Fruit fly (Drosophila melanogaster) whole organism, embryonic: ENCODE results near the gene CG34453.

Source experiments
- Atf3 ChIP-seq: fragments of 200-800 bp; sonication (Bioruptor generic); optimal IDR thresholded peaks from 3 replicates; lab custom pipeline; 2016; ENCODE audit warnings: missing biosample characterization, missing genetic modification characterization
- B-H2 ChIP-seq: fragments of 200-800 bp; sonication (Bioruptor generic); optimal IDR thresholded peaks from 2 replicates; lab custom pipeline; 2018; ENCODE audit warnings: missing biosample characterization, mild to moderate bottlenecking, missing genetic modification characterization
- C15 ChIP-seq: fragments of 200-800 bp; sonication (Bioruptor generic); IDR thresholded peaks from 3 replicates; pipeline ENCODE4 v1.3.6; 2022; ENCODE audit warnings: missing biosample characterization, missing genetic modification characterization
- CG11560 ChIP-seq: fragments of 200-800 bp; sonication (Bioruptor generic); IDR thresholded peaks from 3 replicates; pipeline ENCODE4 v1.3.6; 2022; ENCODE audit warnings: missing biosample characterization, missing genetic modification characterization
- CG12219 ChIP-seq: fragments of 200-800 bp; sonication (Bioruptor generic); optimal IDR thresholded peaks from 3 replicates; lab custom pipeline; 2018; ENCODE audit warnings: missing biosample characterization, mild to moderate bottlenecking, missing genetic modification characterization
- CG13424 ChIP-seq: fragments of 200-800 bp; sonication (Bioruptor generic); optimal IDR thresholded peaks from 2 replicates; lab custom pipeline; 2019; ENCODE audit warnings: missing biosample characterization, mild to moderate bottlenecking, missing genetic modification characterization, moderate library complexity
- CG13894 ChIP-seq: fragments of 200-800 bp; sonication (Bioruptor generic); optimal IDR thresholded peaks from 3 replicates; lab custom pipeline; 2018; ENCODE audit warnings: missing biosample characterization, mild to moderate bottlenecking, missing genetic modification characterization, moderate library complexity
- CG15479 ChIP-seq: fragments of 200-800 bp; sonication (Bioruptor generic); optimal IDR thresholded peaks from 3 replicates; lab custom pipeline; 2019; ENCODE audit warnings: missing biosample characterization, mild to moderate bottlenecking, missing genetic modification characterization, moderate library complexity
- CG15696 ChIP-seq: fragments of 200-800 bp; sonication (Bioruptor generic); optimal IDR thresholded peaks from 2 replicates; lab custom pipeline; 2019; ENCODE audit warnings: missing biosample characterization, mild to moderate bottlenecking, missing genetic modification characterization, moderate library complexity
- CG16815 ChIP-seq: fragments of 200-800 bp; sonication (Bioruptor generic); optimal IDR thresholded peaks from 3 replicates; lab custom pipeline; 2017; ENCODE audit warnings: missing biosample characterization, mild to moderate bottlenecking, missing genetic modification characterization
- CG18599 ChIP-seq: fragments of 200-800 bp; sonication (Bioruptor generic); optimal IDR thresholded peaks from 3 replicates; lab custom pipeline; 2017; ENCODE audit warnings: missing biosample characterization, missing genetic modification characterization, mild to moderate bottlenecking, moderate library complexity, missing genetic modification reagents
- CG2129 ChIP-seq: fragments of 200-800 bp; sonication (Bioruptor generic); IDR thresholded peaks from 2 replicates; pipeline ENCODE4 v1.3.6; 2022; ENCODE audit warnings: missing biosample characterization, missing genetic modification characterization; ENCODE audit not compliant: partially characterized antibody
- CG30403 ChIP-seq: fragments of 200-800 bp; sonication (Bioruptor generic); optimal IDR thresholded peaks from 3 replicates; lab custom pipeline; 2016; ENCODE audit warnings: missing biosample characterization, missing genetic modification characterization
- CG31365 ChIP-seq: fragments of 200-800 bp; sonication (Bioruptor generic); optimal IDR thresholded peaks from 2 replicates; lab custom pipeline; 2018; ENCODE audit warnings: missing biosample characterization, mild to moderate bottlenecking, missing genetic modification characterization
- CG32767 ChIP-seq: fragments of 200-800 bp; sonication (Bioruptor generic); IDR thresholded peaks from 2 replicates; pipeline ENCODE4 v1.3.6; 2022; ENCODE audit warnings: missing biosample characterization, missing genetic modification characterization
- CG32772 ChIP-seq: fragments of 200-800 bp; sonication (Bioruptor generic); IDR thresholded peaks from 2 replicates; pipeline ENCODE4 v1.3.6; 2022; ENCODE audit warnings: missing biosample characterization, missing genetic modification characterization
- CG4328 ChIP-seq: fragments of 200-800 bp; sonication (Bioruptor generic); optimal IDR thresholded peaks from 3 replicates; lab custom pipeline; 2017; ENCODE audit warnings: missing biosample characterization, missing genetic modification reagents, missing genetic modification characterization
- CG4617 ChIP-seq: fragments of 200-800 bp; sonication (Bioruptor generic); optimal IDR thresholded peaks from 3 replicates; lab custom pipeline; 2016; ENCODE audit warnings: missing biosample characterization, missing genetic modification characterization, borderline replicate concordance
- CG7271 ChIP-seq: fragments of 200-800 bp; sonication (Bioruptor generic); optimal IDR thresholded peaks from 2 replicates; lab custom pipeline; 2018; ENCODE audit warnings: missing biosample characterization, mild to moderate bottlenecking, missing genetic modification characterization, moderate library complexity
- CG7839 ChIP-seq: fragments of 200-800 bp; sonication (Bioruptor generic); optimal IDR thresholded peaks from 3 replicates; lab custom pipeline; 2018; ENCODE audit warnings: missing biosample characterization, mild to moderate bottlenecking, missing genetic modification characterization, moderate library complexity
- CG7987 ChIP-seq: fragments of 200-800 bp; sonication (Bioruptor generic); optimal IDR thresholded peaks from 2 replicates; lab custom pipeline; 2018; ENCODE audit warnings: missing biosample characterization, mild to moderate bottlenecking, missing genetic modification characterization, moderate library complexity
- CoRest ChIP-seq: fragments of 200-800 bp; sonication (Bioruptor generic); optimal IDR thresholded peaks from 3 replicates; lab custom pipeline; 2018; ENCODE audit warnings: missing biosample characterization, mild to moderate bottlenecking, missing genetic modification characterization, moderate library complexity
- Deaf1 ChIP-seq: fragments of 200-800 bp; optimal IDR thresholded peaks from 3 replicates; lab custom pipeline; 2019; ENCODE audit warnings: missing biosample characterization, mild to moderate bottlenecking, missing genetic modification characterization, moderate library complexity
- Doc3 ChIP-seq: fragments of 200-800 bp; sonication (Bioruptor generic); IDR thresholded peaks from 3 replicates; pipeline ENCODE4 v1.3.6; 2022; ENCODE audit warnings: missing biosample characterization, missing genetic modification characterization; ENCODE audit not compliant: partially characterized antibody
- Hr51 ChIP-seq, 2 experiments: fragments of 200-800 bp; sonication (Bioruptor generic); optimal IDR thresholded peaks; 2 replicates in 1 of 2; 3 replicates in 1 of 2; lab custom pipeline; 2016 to 2018; ENCODE audit warnings: missing biosample characterization in 2 of 2, missing genetic modification characterization in 2 of 2, mild to moderate bottlenecking in 1 of 2, moderate library complexity in 1 of 2
- Jarid2 ChIP-seq: fragments of 200-800 bp; sonication (Bioruptor generic); optimal IDR thresholded peaks from 3 replicates; lab custom pipeline; 2017; ENCODE audit warnings: mild to moderate bottlenecking, missing biosample characterization, missing genetic modification reagents, missing genetic modification characterization
- Sin3A ChIP-seq: fragments of >200 bp; optimal IDR thresholded peaks from 2 replicates; lab custom pipeline; 2018
- Six4 ChIP-seq: fragments of 200-800 bp; sonication (Bioruptor generic); optimal IDR thresholded peaks from 2 replicates; lab custom pipeline; 2016; ENCODE audit warnings: missing biosample characterization, missing genetic modification characterization
- TFAM ChIP-seq: fragments of 200-800 bp; sonication (Bioruptor generic); optimal IDR thresholded peaks from 2 replicates; lab custom pipeline; 2017; ENCODE audit warnings: missing biosample characterization, missing genetic modification characterization, inconsistent platforms
- bab2 ChIP-seq: fragments of 200-800 bp; sonication (Bioruptor generic); optimal IDR thresholded peaks from 2 replicates; lab custom pipeline; 2016; ENCODE audit warnings: missing biosample characterization, missing genetic modification characterization
- br ChIP-seq: fragments of >200 bp; optimal IDR thresholded peaks from 2 replicates; lab custom pipeline; 2017
- chif ChIP-seq, 2 experiments: fragments of 200-800 bp; sonication (Bioruptor generic); optimal IDR thresholded peaks; 3 replicates each; lab custom pipeline; 2016; ENCODE audit warnings: missing biosample characterization in 2 of 2, missing genetic modification characterization in 2 of 2
- fru ChIP-seq: fragments of >200 bp; optimal IDR thresholded peaks from 2 replicates; lab custom pipeline; 2017
- gsb-n ChIP-seq: fragments of 200-800 bp; sonication (Bioruptor generic); optimal IDR thresholded peaks from 3 replicates; lab custom pipeline; 2018; ENCODE audit warnings: missing biosample characterization, mild to moderate bottlenecking, missing genetic modification characterization
- hkb ChIP-seq, 2 experiments: fragments of 200-800 bp in 1 of 2; fragments of >200 bp in 1 of 2; sonication (Bioruptor generic) in 1 of 2; IDR thresholded peaks in 1 of 2; optimal IDR thresholded peaks in 1 of 2; 2 replicates each; pipeline versions ENCODE4 v1.3.6 to Lab custom; 2017 to 2022; ENCODE audit warnings: missing biosample characterization in 1 of 2, missing genetic modification characterization in 1 of 2
- hth ChIP-seq: fragments of >200 bp; optimal IDR thresholded peaks from 2 replicates; lab custom pipeline; 2017; ENCODE audit warnings: inconsistent platforms
- inv ChIP-seq: fragments of 200-800 bp; sonication (Bioruptor generic); IDR thresholded peaks from 2 replicates; pipeline ENCODE4 v1.3.6; 2022; ENCODE audit warnings: missing biosample characterization, missing genetic modification characterization; ENCODE audit not compliant: partially characterized antibody
- kah ChIP-seq: fragments of 200-800 bp; sonication (Bioruptor generic); optimal IDR thresholded peaks from 2 replicates; lab custom pipeline; 2018; ENCODE audit warnings: missing biosample characterization, mild to moderate bottlenecking, missing genetic modification characterization
- knrl ChIP-seq: fragments of 200-800 bp; sonication (Bioruptor generic); IDR thresholded peaks from 3 replicates; pipeline ENCODE4 v1.3.6; 2022; ENCODE audit warnings: missing biosample characterization, missing genetic modification characterization; ENCODE audit not compliant: partially characterized antibody
- lov ChIP-seq, 2 experiments: fragments of 200-800 bp in 1 of 2; fragments of >200 bp in 1 of 2; sonication (Bioruptor generic) in 1 of 2; IDR thresholded peaks in 1 of 2; optimal IDR thresholded peaks in 1 of 2; 2 replicates in 1 of 2; 3 replicates in 1 of 2; pipeline versions ENCODE4 v1.3.6 to Lab custom; 2017 to 2022; ENCODE audit warnings: missing biosample characterization in 1 of 2, missing genetic modification characterization in 1 of 2
- nmo ChIP-seq: fragments of 200-800 bp; sonication (Bioruptor generic); optimal IDR thresholded peaks from 2 replicates; lab custom pipeline; 2018; ENCODE audit warnings: missing biosample characterization, mild to moderate bottlenecking, missing genetic modification characterization, moderate library complexity
- nom ChIP-seq: fragments of 200-800 bp; sonication (Bioruptor generic); optimal IDR thresholded peaks from 2 replicates; lab custom pipeline; 2017; ENCODE audit warnings: missing biosample characterization, missing genetic modification characterization, mild to moderate bottlenecking, moderate library complexity, missing genetic modification reagents
- org-1 ChIP-seq: fragments of 200-800 bp; sonication (Bioruptor generic); optimal IDR thresholded peaks from 2 replicates; lab custom pipeline; 2017; ENCODE audit warnings: missing biosample characterization, missing genetic modification characterization
- pita ChIP-seq: fragments of 200-800 bp; sonication (Bioruptor generic); optimal IDR thresholded peaks from 2 replicates; lab custom pipeline; 2017; ENCODE audit warnings: missing biosample characterization, mild to moderate bottlenecking, missing genetic modification characterization
- pum ChIP-seq: fragments of 200-800 bp; sonication (Bioruptor generic); optimal IDR thresholded peaks from 2 replicates; lab custom pipeline; 2016; ENCODE audit warnings: missing biosample characterization, missing genetic modification characterization
- schlank ChIP-seq: fragments of 200-800 bp; sonication (Bioruptor generic); optimal IDR thresholded peaks from 2 replicates; lab custom pipeline; 2018; ENCODE audit warnings: missing biosample characterization, mild to moderate bottlenecking, missing genetic modification characterization
- tna ChIP-seq: fragments of 200-800 bp; sonication (Bioruptor generic); IDR thresholded peaks from 2 replicates; pipeline ENCODE4 v1.3.6; 2022; ENCODE audit warnings: missing biosample characterization, missing genetic modification characterization; ENCODE audit not compliant: partially characterized antibody

Gene CG34453

DNA sequence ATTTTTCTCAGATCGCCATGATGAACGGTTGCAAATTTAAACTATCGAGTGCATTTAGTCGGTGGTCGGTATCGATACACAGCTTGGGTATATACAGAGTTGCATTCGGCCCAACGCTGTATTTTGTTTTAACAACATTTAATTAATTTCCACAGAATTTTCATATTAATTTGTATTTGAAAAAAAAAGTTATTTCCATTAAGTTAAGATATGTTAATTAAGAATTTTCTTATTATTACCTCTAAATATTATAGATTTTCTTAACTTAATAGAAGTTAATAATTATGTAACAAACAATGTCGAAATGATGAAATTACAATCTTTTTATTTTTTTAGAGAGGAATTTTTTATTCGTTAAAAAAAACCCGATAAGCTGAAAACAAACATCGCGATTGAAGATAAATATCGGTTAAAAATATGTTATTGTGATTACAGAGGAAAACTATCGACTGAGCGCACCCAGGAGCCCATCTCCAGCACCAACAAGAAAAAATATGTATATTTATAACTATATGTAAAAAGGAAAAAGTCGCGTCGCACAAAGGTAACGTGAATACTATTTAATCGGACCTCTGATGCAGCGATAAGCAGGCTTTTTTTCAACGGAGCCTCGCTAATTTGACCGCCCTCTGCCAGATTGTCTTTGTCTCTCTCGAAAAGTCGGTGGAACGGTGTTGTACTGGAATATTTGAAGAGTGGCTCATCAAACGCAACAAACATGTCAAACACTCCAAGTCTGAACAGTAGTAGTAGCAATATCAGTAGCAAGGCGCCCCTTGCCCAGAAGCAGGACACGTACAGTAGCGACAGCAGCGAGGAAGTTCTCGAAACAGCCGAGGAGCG lies 33.2 kb downstream of the CG34453 start, which contains the start of the genes rno and mri (continued):
- peak; percentile 79 for TF ChIP-seq B-H2 (GFP tag; lab: Kevin White, UChicago)
- TF ChIP-seq CG32767 (GFP tag; lab: Robert Waterston, UW): peak; percentile 82
- no peak for TF ChIP-seq kah (GFP tag; lab: Kevin White, UChicago)
- no peak for TF ChIP-seq hkb (optimal IDR thresholded peaks at IDR 0.05; lab: Kevin White, UChicago)
- TF ChIP-seq hkb (GFP tag; IDR thresholded peaks at IDR 0.05; lab: Robert Waterston, UW): peak; percentile 66
- peak; percentile 90 for TF ChIP-seq inv
- TF ChIP-seq CG4617 (GFP tag; lab: Kevin White, UChicago): peak; percentile 58
- no peak for TF ChIP-seq hth (lab: Kevin White, UChicago)
- TF ChIP-seq knrl (GFP tag; lab: Robert Waterston, UW): peak; percentile 95
- TF ChIP-seq pum (GFP tag; lab: Kevin White, UChicago): peak; percentile 20
- TF ChIP-seq CG11560 (tag; lab: Robert Waterston, UW): peak; percentile 97
- TF ChIP-seq nmo (GFP tag; lab: Kevin White, UChicago): peak; percentile 86
- peak; percentile 61 for TF ChIP-seq Six4 (GFP tag; lab: Kevin White, UChicago)
- TF ChIP-seq TFAM: no peak
- peak; percentile 9 to 81 for TF ChIP-seq Hr51 (GFP tag; optimal IDR thresholded peaks at IDR 0.05; lab: Kevin White, UChicago)
- no peak for TF ChIP-seq CG7271 (tag; lab: Kevin White, UChicago)
- peak; percentile 71 for TF ChIP-seq CG15696
- no peak for TF ChIP-seq pita (GFP tag; lab: Kevin White, UChicago)
- TF ChIP-seq CG12219 (GFP tag; lab: Kevin White, UChicago): no peak
- no peak for TF ChIP-seq br
- TF ChIP-seq tna (GFP tag; lab: Robert Waterston, UW): peak; percentile 90
- TF ChIP-seq CG7987 (GFP tag; lab: Kevin White, UChicago): no peak
- TF ChIP-seq lov (optimal IDR thresholded peaks at IDR 0.05; lab: Kevin White, UChicago): no peak
- 0 out of 3 replicates have a peak, but pooled peaks have one; percentile 44 for TF ChIP-seq lov (GFP tag; IDR thresholded peaks at IDR 0.05; lab: Robert Waterston, UW)
- TF ChIP-seq CG7839 (tag; lab: Kevin White, UChicago): peak; percentile 81
- peak; percentile 88 for TF ChIP-seq CoRest (tag; lab: Kevin White, UChicago)
- TF ChIP-seq CG31365 (tag; lab: Kevin White, UChicago): no peak
- peak; percentile 82 for TF ChIP-seq CG30403 (GFP tag; lab: Kevin White, UChicago)
- peak; percentile 25 for TF ChIP-seq schlank (tag; lab: Kevin White, UChicago)
- no peak for TF ChIP-seq CG15479 (GFP tag; lab: Kevin White, UChicago)
- TF ChIP-seq Jarid2 (GFP tag; lab: Kevin White, UChicago): no peak
- peak; percentile 83 for TF ChIP-seq CG13424 (tag; lab: Kevin White, UChicago)
- no peak for TF ChIP-seq Deaf1 (tag; lab: Kevin White, UChicago)
- TF ChIP-seq chif (GFP tag; optimal IDR thresholded peaks at IDR 0.05; lab: Kevin White, UChicago): no peak
- peak; percentile 82 for TF ChIP-seq CG2129
- no peak for TF ChIP-seq fru
- no peak for TF ChIP-seq C15 (GFP tag; lab: Robert Waterston, UW)
- no peak for TF ChIP-seq Sin3A (lab: Kevin White, UChicago)
- TF ChIP-seq bab2 (GFP tag; lab: Kevin White, UChicago): peak; percentile 51
- no peak for TF ChIP-seq org-1 (GFP tag; lab: Kevin White, UChicago)
- TF ChIP-seq CG18599 (GFP tag; lab: Kevin White, UChicago): peak; percentile 69
- peak; percentile 78 for TF ChIP-seq gsb-n
- peak; percentile 59 for TF ChIP-seq CG16815 (GFP tag; lab: Kevin White, UChicago)
- TF ChIP-seq CG32772 (GFP tag; lab: Robert Waterston, UW): peak; percentile 79
- TF ChIP-seq CG4328 (GFP tag; lab: Kevin White, UChicago): peak; percentile 55
- TF ChIP-seq nom: no peak
- peak; percentile 33 for TF ChIP-seq Atf3
- TF ChIP-seq Doc3: peak; percentile 91
- TF ChIP-seq CG13894 (tag; lab: Kevin White, UChicago): peak; percentile 77
